Worm (Caenorhabditis elegans) whole organism, young adult: ENCODE data around the gene srbc-26.

Experiments
- aptf-3 ChIP-seq: fragments of 200-800 bp; sonication (Bioruptor generic); IDR thresholded peaks from 2 replicates; pipeline ENCODE4 v1.3.6; 2022; ENCODE audit warnings: missing genetic modification characterization, missing compliant biosample characterization
- gei-17 ChIP-seq: fragments of 200-800 bp; sonication (Bioruptor generic); optimal IDR thresholded peaks from 2 replicates; lab custom pipeline; 2018; ENCODE audit warnings: mild to moderate bottlenecking, missing genetic modification characterization, missing compliant biosample characterization
- lin-40 ChIP-seq: sonication (generic microtip); optimal IDR thresholded peaks from 2 replicates; lab custom pipeline; 2016; ENCODE audit warnings: missing genetic modification characterization, mild to moderate bottlenecking, missing compliant biosample characterization, missing genotype, missing genetic modification reagents
- ztf-18 ChIP-seq: sonication (generic microtip); optimal IDR thresholded peaks from 2 replicates; lab custom pipeline; 2016; ENCODE audit warnings: missing genotype, mild to moderate bottlenecking, missing genetic modification characterization, missing compliant biosample characterization

- no peak for TF ChIP-seq ztf-18 (tag; lab: Kevin White, UChicago)
- no peak for TF ChIP-seq aptf-3 (GFP tag; lab: Robert Waterston, UW)
- TF ChIP-seq lin-40 (tag; lab: Kevin White, UChicago) = no peak
- no peak for TF ChIP-seq gei-17 (GFP tag; lab: Kevin White, UChicago)
Observed at ce11 chrV:17165409-17165808, 6.2 kb upstream of the srbc-26 start, which contains the start of gene srh-102.
